Fruit fly (Drosophila melanogaster): ENCODE results near the gene Hsp83.

dm6 chr3L:3240597-3241367 lies 48.0 kb downstream of the Hsp83 start:
- TF ChIP-seq psq (optimal IDR thresholded peaks at IDR 0.05) (no peak), h (optimal IDR thresholded peaks at IDR 0.05) (no peak)
